Worm (Caenorhabditis elegans) whole organism, midembryonic: Measurements from ENCODE around the gene sto-5.
A peak's percentile ranks its signal among the peaks of the same experiment; 100 is the strongest.
"Not testable (repeated sequence)": the region's sequence is repeated elsewhere in the genome, so short reads cannot be mapped to it uniquely, and the experiment has no call there.

Experiments used
- T22C8.4 ChIP-seq: fragments of 200-800 bp; sonication (Bioruptor generic); IDR thresholded peaks from 2 replicates; pipeline ENCODE4 v1.3.6; 2022; ENCODE audit warnings: missing genetic modification characterization, missing compliant biosample characterization
- cog-1 ChIP-seq: sonication (generic microtip); optimal IDR thresholded peaks from 2 replicates; lab custom pipeline; 2016; ENCODE audit warnings: missing genetic modification characterization, missing compliant biosample characterization
- flt-1 ChIP-seq: fragments of 200-800 bp; sonication (Bioruptor generic); IDR thresholded peaks from 2 replicates; pipeline ENCODE4 v1.3.6; 2022; ENCODE audit warnings: missing genetic modification characterization, missing compliant biosample characterization
- klf-2 ChIP-seq: fragments of 200-800 bp; sonication (Bioruptor generic); conservative IDR thresholded peaks from 2 replicates; pipeline ENCODE4 v1.3.6; 2022; ENCODE audit warnings: missing genetic modification reagents, missing genetic modification characterization, missing compliant biosample characterization
- med-1 ChIP-seq: sonication (generic microtip); optimal IDR thresholded peaks from 2 replicates; lab custom pipeline; 2017; ENCODE audit warnings: missing genetic modification characterization, mild to moderate bottlenecking, missing compliant biosample characterization, antibody characterized with exemption, missing genetic modification reagents; ENCODE audit not compliant: insufficient read depth
- ref-1 ChIP-seq: fragments of 200-800 bp; sonication (Bioruptor generic); conservative IDR thresholded peaks from 2 replicates; pipeline ENCODE4 v1.3.6; 2022; ENCODE audit warnings: missing genetic modification reagents, missing genetic modification characterization, missing compliant biosample characterization
- tab-1 ChIP-seq: fragments of 200-800 bp; sonication (Bioruptor generic); IDR thresholded peaks from 2 replicates; pipeline ENCODE4 v1.3.6; 2022; ENCODE audit warnings: missing genetic modification characterization, missing compliant biosample characterization
- ztf-23 ChIP-seq: fragments of 200-800 bp; sonication (Bioruptor generic); IDR thresholded peaks from 2 replicates; pipeline ENCODE4 v1.3.6; 2022; ENCODE audit warnings: missing genetic modification reagents, missing genetic modification characterization, missing compliant biosample characterization
- ztf-29 ChIP-seq: fragments of 200-800 bp; sonication (Bioruptor generic); IDR thresholded peaks from 2 replicates; pipeline ENCODE4 v1.3.6; 2022; ENCODE audit warnings: missing genetic modification reagents, missing genetic modification characterization, missing compliant biosample characterization

Gene sto-5

ce11 chrX:16840738-16841137, 15.5 kb upstream of the sto-5 start, which contains the start of gene dyla-1:
Gene dyla-1, plus strand, starts transcription at chrX:16841038.
- TF ChIP-seq ztf-23 (GFP tag; lab: Robert Waterston, UW) (no peak), ref-1 (GFP tag; lab: Robert Waterston, UW) (no peak)

- TF ChIP-seq flt-1 (GFP tag; lab: Robert Waterston, UW) (no peak), med-1 (GFP tag; lab: Kevin White, UChicago) (no peak), tab-1 (GFP tag; lab: Robert Waterston, UW) (no peak), klf-2 (no peak), ref-1 (GFP tag; lab: Robert Waterston, UW) (no peak), cog-1 (tag; lab: Kevin White, UChicago) (no peak), ztf-23 (GFP tag; lab: Robert Waterston, UW) (no peak), T22C8.4 (GFP tag; lab: Robert Waterston, UW) (no peak), ztf-29 (GFP tag; lab: Robert Waterston, UW) (no peak)
These were observed 11.0 kb upstream of the sto-5 start, which contains the start of gene F41G4.7 for ce11 chrX:16836304-16836703. Gene F41G4.7, minus strand, starts transcription at chrX:16836404.

- not testable (repeated sequence) for TF ChIP-seq ztf-29 (GFP tag; lab: Robert Waterston, UW); klf-2; T22C8.4 (GFP tag; lab: Robert Waterston, UW)
These were observed 9.4 kb upstream of the sto-5 start, which contains the start of gene F41G4.13 for ce11 chrX:16834691-16835090. Gene F41G4.13, minus strand, starts transcription at chrX:16834791.

ce11 chrX:16826500-16826899, 1.2 kb upstream of the sto-5 start:
- no peak for TF ChIP-seq ref-1 (GFP tag; lab: Robert Waterston, UW)
- TF ChIP-seq flt-1 (GFP tag; lab: Robert Waterston, UW), result no peak
- no peak for TF ChIP-seq klf-2
- TF ChIP-seq ztf-23 (GFP tag; lab: Robert Waterston, UW), result no peak
- no peak for TF ChIP-seq cog-1 (tag; lab: Kevin White, UChicago)
- TF ChIP-seq T22C8.4 (GFP tag; lab: Robert Waterston, UW), result no peak
- TF ChIP-seq ztf-29 (GFP tag; lab: Robert Waterston, UW), result no peak
- TF ChIP-seq tab-1 (GFP tag; lab: Robert Waterston, UW), result no peak
- TF ChIP-seq med-1 (GFP tag; lab: Kevin White, UChicago), result no peak

- TF ChIP-seq med-1 (GFP tag; lab: Kevin White, UChicago) (no peak), flt-1 (GFP tag; lab: Robert Waterston, UW) (no peak), T22C8.4 (GFP tag; lab: Robert Waterston, UW) (no peak)
These were observed 3.7 kb downstream of the sto-5 start for ce11 chrX:16821533-16821932.

- TF ChIP-seq flt-1 (GFP tag; lab: Robert Waterston, UW) (no peak), cog-1 (tag; lab: Kevin White, UChicago) (no peak), ztf-23 (GFP tag; lab: Robert Waterston, UW) (no peak), klf-2 (no peak), ref-1 (GFP tag; lab: Robert Waterston, UW) (no peak), T22C8.4 (GFP tag; lab: Robert Waterston, UW) (no peak), tab-1 (GFP tag; lab: Robert Waterston, UW) (no peak), ztf-29 (GFP tag; lab: Robert Waterston, UW) (no peak), med-1 (GFP tag; lab: Kevin White, UChicago) (no peak)
These were observed 7.0 kb downstream of the sto-5 start for ce11 chrX:16818271-16818670.

ce11 chrX:16816854-16817253, 8.4 kb downstream of the sto-5 start:
- TF ChIP-seq cog-1 (tag; lab: Kevin White, UChicago) (no peak), tab-1 (GFP tag; lab: Robert Waterston, UW) (no peak), ztf-23 (GFP tag; lab: Robert Waterston, UW) (no peak), ztf-29 (GFP tag; lab: Robert Waterston, UW) (no peak), med-1 (GFP tag; lab: Kevin White, UChicago) (no peak), ref-1 (GFP tag; lab: Robert Waterston, UW) (no peak), flt-1 (GFP tag; lab: Robert Waterston, UW) (no peak), klf-2 (no peak), T22C8.4 (GFP tag; lab: Robert Waterston, UW) (no peak)

ce11 chrX:16815508-16815907, 9.8 kb downstream of the sto-5 start:
- TF ChIP-seq cog-1 (tag; lab: Kevin White, UChicago) (no peak), flt-1 (GFP tag; lab: Robert Waterston, UW) (0 out of 2 replicates have a peak, but pooled peaks have one; percentile 36)

ce11 chrX:16814913-16815312, 10.3 kb downstream of the sto-5 start:
- no peak for TF ChIP-seq med-1 (GFP tag; lab: Kevin White, UChicago)
- no peak for TF ChIP-seq T22C8.4 (GFP tag; lab: Robert Waterston, UW)
- no peak for TF ChIP-seq flt-1 (GFP tag; lab: Robert Waterston, UW)
- TF ChIP-seq cog-1 (tag; lab: Kevin White, UChicago), result no peak
- no peak for TF ChIP-seq tab-1 (GFP tag; lab: Robert Waterston, UW)
- no peak for TF ChIP-seq klf-2
- TF ChIP-seq ref-1 (GFP tag; lab: Robert Waterston, UW), result no peak
- no peak for TF ChIP-seq ztf-23 (GFP tag; lab: Robert Waterston, UW)
- no peak for TF ChIP-seq ztf-29 (GFP tag; lab: Robert Waterston, UW)

- TF ChIP-seq med-1 (GFP tag; lab: Kevin White, UChicago) (no peak), ref-1 (GFP tag; lab: Robert Waterston, UW) (no peak), ztf-29 (GFP tag; lab: Robert Waterston, UW) (no peak), flt-1 (GFP tag; lab: Robert Waterston, UW) (peak; percentile 32; the same call in 1 of the 2 replicates), tab-1 (GFP tag; lab: Robert Waterston, UW) (no peak), T22C8.4 (GFP tag; lab: Robert Waterston, UW) (no peak)
These were observed 11.5 kb downstream of the sto-5 start, which contains the start of gene cas-1 for ce11 chrX:16813606-16814330. Gene cas-1, minus strand, starts transcription at chrX:16813656.
